Fruit fly (Drosophila melanogaster) whole organism, embryonic: ENCODE results near the gene CG9114.

ENCODE experiments used
- Ada2b ChIP-seq: fragments of 200-800 bp; sonication (Bioruptor generic); IDR thresholded peaks from 2 replicates; pipeline ENCODE4 v1.3.6; 2022; ENCODE audit warnings: missing biosample characterization, missing genetic modification characterization
- Adf1 ChIP-seq: fragments of 200-800 bp; sonication (Bioruptor generic); IDR thresholded peaks from 2 replicates; pipeline ENCODE4 v1.3.6; 2022; ENCODE audit warnings: missing biosample characterization, missing genetic modification characterization
- CG10209 ChIP-seq: fragments of 200-800 bp; sonication (Bioruptor generic); optimal IDR thresholded peaks from 3 replicates; lab custom pipeline; 2017; ENCODE audit warnings: missing biosample characterization, mild to moderate bottlenecking, missing genetic modification characterization, missing genetic modification reagents
- CG10654 ChIP-seq: fragments of 200-800 bp; sonication (Bioruptor generic); optimal IDR thresholded peaks from 2 replicates; lab custom pipeline; 2016; ENCODE audit warnings: missing biosample characterization, missing genetic modification characterization
- CG12391 ChIP-seq: fragments of 200-800 bp; sonication (Bioruptor generic); optimal IDR thresholded peaks from 3 replicates; lab custom pipeline; 2018; ENCODE audit warnings: missing biosample characterization, mild to moderate bottlenecking, missing genetic modification characterization, moderate library complexity
- CG13775 ChIP-seq: fragments of 200-800 bp; sonication (Bioruptor generic); optimal IDR thresholded peaks from 3 replicates; lab custom pipeline; 2017; ENCODE audit warnings: missing biosample characterization, mild to moderate bottlenecking, missing genetic modification characterization
- CG15011 ChIP-seq: fragments of 200-800 bp; sonication (Bioruptor generic); optimal IDR thresholded peaks from 3 replicates; lab custom pipeline; 2018; ENCODE audit warnings: missing biosample characterization, mild to moderate bottlenecking, missing genetic modification characterization
- CG15601 ChIP-seq: fragments of 200-800 bp; sonication (Bioruptor generic); optimal IDR thresholded peaks from 3 replicates; lab custom pipeline; 2019; ENCODE audit warnings: missing biosample characterization, mild to moderate bottlenecking, missing genetic modification characterization, moderate library complexity
- CG1603 ChIP-seq: fragments of 200-800 bp; sonication (Bioruptor generic); optimal IDR thresholded peaks from 2 replicates; lab custom pipeline; 2019; ENCODE audit warnings: missing biosample characterization, mild to moderate bottlenecking, missing genetic modification characterization, moderate library complexity
- CG16779 ChIP-seq: fragments of 200-800 bp; sonication (Bioruptor generic); IDR thresholded peaks from 2 replicates; pipeline ENCODE4 v1.3.6; 2022; ENCODE audit warnings: missing biosample characterization, missing genetic modification characterization
- CG17612 ChIP-seq: fragments of 200-800 bp; sonication (Bioruptor generic); IDR thresholded peaks from 2 replicates; pipeline ENCODE4 v1.3.6; 2022; ENCODE audit warnings: missing biosample characterization, missing genetic modification characterization
- CG17829 ChIP-seq: fragments of 200-800 bp; optimal IDR thresholded peaks from 2 replicates; lab custom pipeline; 2019; ENCODE audit warnings: missing biosample characterization, mild to moderate bottlenecking, missing genetic modification characterization, moderate library complexity
- CG1792 ChIP-seq: fragments of 200-800 bp; sonication (Bioruptor generic); optimal IDR thresholded peaks from 2 replicates; lab custom pipeline; 2016; ENCODE audit warnings: missing biosample characterization, missing genetic modification characterization
- CG31224 ChIP-seq: fragments of 200-800 bp; sonication (Bioruptor generic); IDR thresholded peaks from 2 replicates; pipeline ENCODE4 v1.3.6; 2022; ENCODE audit warnings: missing biosample characterization, missing genetic modification characterization
- CG32532 ChIP-seq: fragments of 200-800 bp; sonication (Bioruptor generic); IDR thresholded peaks from 2 replicates; pipeline ENCODE4 v1.3.6; 2022; ENCODE audit warnings: missing biosample characterization, missing genetic modification characterization
- CG32767 ChIP-seq: fragments of 200-800 bp; sonication (Bioruptor generic); IDR thresholded peaks from 2 replicates; pipeline ENCODE4 v1.3.6; 2022; ENCODE audit warnings: missing biosample characterization, missing genetic modification characterization
- CG4328 ChIP-seq: fragments of 200-800 bp; sonication (Bioruptor generic); optimal IDR thresholded peaks from 3 replicates; lab custom pipeline; 2017; ENCODE audit warnings: missing biosample characterization, missing genetic modification reagents, missing genetic modification characterization
- CG4360 ChIP-seq: fragments of 200-800 bp; sonication (Bioruptor generic); IDR thresholded peaks from 2 replicates; pipeline ENCODE4 v1.3.6; 2022; ENCODE audit warnings: missing biosample characterization, missing genetic modification characterization
- CG5245 ChIP-seq: fragments of 200-800 bp; sonication (Bioruptor generic); optimal IDR thresholded peaks from 3 replicates; lab custom pipeline; 2016; ENCODE audit warnings: missing biosample characterization, missing genetic modification characterization
- CG7271 ChIP-seq: fragments of 200-800 bp; sonication (Bioruptor generic); optimal IDR thresholded peaks from 2 replicates; lab custom pipeline; 2018; ENCODE audit warnings: missing biosample characterization, mild to moderate bottlenecking, missing genetic modification characterization, moderate library complexity
- CG8388 ChIP-seq: fragments of 200-800 bp; sonication (Bioruptor generic); optimal IDR thresholded peaks from 2 replicates; lab custom pipeline; 2019; ENCODE audit warnings: missing biosample characterization, mild to moderate bottlenecking, missing genetic modification characterization, moderate library complexity
- CG8924 ChIP-seq: fragments of 200-800 bp; optimal IDR thresholded peaks from 3 replicates; lab custom pipeline; 2019; ENCODE audit warnings: missing biosample characterization, mild to moderate bottlenecking, missing genetic modification characterization, moderate library complexity
- CG8944 ChIP-seq: fragments of 200-800 bp; sonication (Bioruptor generic); optimal IDR thresholded peaks from 3 replicates; lab custom pipeline; 2016; ENCODE audit warnings: missing biosample characterization, missing genetic modification characterization
- CG9876 ChIP-seq: fragments of 200-800 bp; sonication (Bioruptor generic); optimal IDR thresholded peaks from 2 replicates; lab custom pipeline; 2016; ENCODE audit warnings: missing biosample characterization, missing genetic modification characterization
- CrebB ChIP-seq: fragments of 200-800 bp; sonication (Bioruptor generic); optimal IDR thresholded peaks from 3 replicates; lab custom pipeline; 2018; ENCODE audit warnings: missing biosample characterization, mild to moderate bottlenecking, missing genetic modification characterization
- Dref ChIP-seq: fragments of 200-800 bp; sonication (Bioruptor generic); IDR thresholded peaks from 2 replicates; pipeline ENCODE4 v1.3.6; 2022; ENCODE audit warnings: missing biosample characterization, missing genetic modification characterization
- Gsc ChIP-seq: fragments of 200-800 bp; sonication (Bioruptor generic); IDR thresholded peaks from 2 replicates; pipeline ENCODE4 v1.3.6; 2022; ENCODE audit warnings: missing biosample characterization, missing genetic modification characterization
- Hr51 ChIP-seq, 2 experiments: fragments of 200-800 bp; sonication (Bioruptor generic); optimal IDR thresholded peaks; 2 replicates in 1 of 2; 3 replicates in 1 of 2; lab custom pipeline; 2016 to 2018; ENCODE audit warnings: missing biosample characterization in 2 of 2, missing genetic modification characterization in 2 of 2, mild to moderate bottlenecking in 1 of 2, moderate library complexity in 1 of 2
- Hr78 ChIP-seq, 2 experiments: fragments of 200-800 bp in 1 of 2; fragments of >200 bp in 1 of 2; sonication (Bioruptor generic) in 1 of 2; optimal IDR thresholded peaks; 2 replicates each; lab custom pipeline; 2017 to 2019; ENCODE audit warnings: missing biosample characterization in 2 of 2, missing genetic modification characterization in 2 of 2, mild to moderate bottlenecking in 1 of 2, moderate library complexity in 1 of 2
- Stat92E ChIP-seq, 3 experiments: fragments of >200 bp in 2 of 3; fragments of 200-800 bp in 1 of 3; sonication (Bioruptor generic) in 1 of 3; optimal IDR thresholded peaks; 2 replicates each; lab custom pipeline; 2017 to 2019; ENCODE audit warnings: missing biosample characterization in 3 of 3, missing genetic modification characterization in 3 of 3, mild to moderate bottlenecking in 1 of 3, moderate library complexity in 1 of 3
- Xrp1 ChIP-seq: fragments of 200-800 bp; sonication (Bioruptor generic); IDR thresholded peaks from 2 replicates; pipeline ENCODE4 v1.3.6; 2022; ENCODE audit warnings: missing biosample characterization, missing genetic modification characterization
- abd-A ChIP-seq: fragments of 200-800 bp; sonication (Bioruptor generic); optimal IDR thresholded peaks from 3 replicates; lab custom pipeline; 2019; ENCODE audit warnings: missing biosample characterization, mild to moderate bottlenecking, missing genetic modification characterization, moderate library complexity
- bsh ChIP-seq, 2 experiments: fragments of 200-800 bp; sonication (Bioruptor generic); optimal IDR thresholded peaks; 2 replicates each; lab custom pipeline; 2017 to 2018; ENCODE audit warnings: mild to moderate bottlenecking in 2 of 2, missing biosample characterization in 2 of 2, missing genetic modification characterization in 2 of 2, moderate library complexity in 1 of 2
- cg ChIP-seq: fragments of 200-800 bp; sonication (Bioruptor generic); optimal IDR thresholded peaks from 3 replicates; lab custom pipeline; 2019; ENCODE audit warnings: missing biosample characterization, mild to moderate bottlenecking, missing genetic modification characterization, moderate library complexity
- ci ChIP-seq: fragments of 200-800 bp; sonication (Bioruptor generic); IDR thresholded peaks from 3 replicates; pipeline ENCODE4 v1.3.6; 2022; ENCODE audit warnings: missing biosample characterization, missing genetic modification characterization
- eyg ChIP-seq: fragments of 200-800 bp; sonication (Bioruptor generic); optimal IDR thresholded peaks from 3 replicates; lab custom pipeline; 2016; ENCODE audit warnings: missing biosample characterization, missing genetic modification characterization
- grau ChIP-seq: fragments of 200-800 bp; optimal IDR thresholded peaks from 3 replicates; lab custom pipeline; 2019; ENCODE audit warnings: missing biosample characterization, mild to moderate bottlenecking, missing genetic modification characterization, moderate library complexity
- ham ChIP-seq: fragments of 200-800 bp; sonication (Bioruptor generic); IDR thresholded peaks from 2 replicates; pipeline ENCODE4 v1.3.6; 2022; ENCODE audit warnings: missing biosample characterization, missing genetic modification characterization
- hbn ChIP-seq: fragments of 200-800 bp; sonication (Bioruptor generic); IDR thresholded peaks from 2 replicates; pipeline ENCODE4 v1.3.6; 2022; ENCODE audit warnings: missing biosample characterization, missing genetic modification characterization; ENCODE audit not compliant: partially characterized antibody
- maf-S ChIP-seq: fragments of 200-800 bp; sonication (Bioruptor generic); optimal IDR thresholded peaks from 2 replicates; lab custom pipeline; 2016; ENCODE audit warnings: missing biosample characterization, missing genetic modification characterization
- nau ChIP-seq: fragments of 200-800 bp; sonication (Bioruptor generic); optimal IDR thresholded peaks from 3 replicates; lab custom pipeline; 2017; ENCODE audit warnings: missing biosample characterization, mild to moderate bottlenecking, missing genetic modification characterization, missing genetic modification reagents
- odd ChIP-seq: fragments of 200-800 bp; sonication (Bioruptor generic); optimal IDR thresholded peaks from 2 replicates; lab custom pipeline; 2017; ENCODE audit warnings: missing biosample characterization, mild to moderate bottlenecking, missing genetic modification characterization
- p53 ChIP-seq: fragments of 200-800 bp; sonication (Bioruptor generic); optimal IDR thresholded peaks from 2 replicates; lab custom pipeline; 2016; ENCODE audit warnings: missing biosample characterization, missing genetic modification characterization
- ro ChIP-seq: fragments of 200-800 bp; sonication (Bioruptor generic); IDR thresholded peaks from 2 replicates; pipeline ENCODE4 v1.3.6; 2022; ENCODE audit warnings: missing biosample characterization, missing genetic modification characterization
- stwl ChIP-seq: fragments of 200-800 bp; sonication (Bioruptor generic); optimal IDR thresholded peaks from 3 replicates; lab custom pipeline; 2018; ENCODE audit warnings: missing biosample characterization, mild to moderate bottlenecking, missing genetic modification characterization, moderate library complexity
- vnd ChIP-seq: fragments of 200-800 bp; sonication (Bioruptor generic); IDR thresholded peaks from 3 replicates; pipeline ENCODE4 v1.3.6; 2022; ENCODE audit warnings: missing biosample characterization, missing genetic modification characterization; ENCODE audit not compliant: partially characterized antibody
- vvl ChIP-seq: fragments of 200-800 bp; sonication (Bioruptor generic); IDR thresholded peaks from 2 replicates; pipeline ENCODE4 v1.3.6; 2022; ENCODE audit warnings: missing biosample characterization, missing genetic modification characterization
- wor ChIP-seq: fragments of 200-800 bp; sonication (Bioruptor generic); IDR thresholded peaks from 2 replicates; pipeline ENCODE4 v1.3.6; 2022; ENCODE audit warnings: missing biosample characterization, missing genetic modification characterization

CG9114 gene

DNA sequence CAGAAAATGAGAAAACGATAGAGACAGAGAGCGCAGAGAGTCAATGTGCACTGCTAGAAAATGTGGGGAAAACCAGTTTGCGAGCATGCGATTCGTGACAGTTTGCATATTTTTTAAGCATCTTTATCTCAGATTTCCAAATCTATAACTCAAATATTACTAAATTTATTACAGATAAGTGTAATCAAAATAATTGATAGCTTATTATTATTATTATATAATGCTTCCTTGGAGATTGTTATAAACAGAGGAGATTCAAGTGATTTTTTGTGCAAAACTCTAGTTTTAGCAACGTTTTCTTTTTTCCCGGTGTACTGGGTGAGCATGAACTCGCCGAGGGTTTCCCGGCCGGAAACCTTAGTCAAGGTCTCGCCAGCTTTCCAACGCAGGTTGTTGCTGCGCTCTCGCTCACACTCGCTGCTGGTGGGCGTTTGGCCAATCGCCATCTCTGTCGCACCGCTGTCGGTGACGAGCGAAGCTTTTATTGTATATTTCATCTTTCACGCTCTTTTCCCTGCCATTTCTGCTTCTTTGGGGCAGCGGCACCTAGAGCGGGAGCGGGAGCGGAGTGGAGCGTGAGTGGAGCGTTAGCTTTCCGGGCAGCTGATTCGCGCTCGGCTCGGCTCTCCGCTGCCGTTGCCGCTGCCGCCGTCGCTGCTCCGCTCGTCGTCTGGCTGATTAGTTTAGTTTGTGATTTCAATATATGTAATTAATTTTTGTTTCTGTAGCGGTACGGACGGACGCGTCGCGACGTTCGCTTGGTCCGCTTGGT is 34.5 kb downstream of the CG9114 start (continued):
- TF ChIP-seq ro (GFP tag; lab: Robert Waterston, UW) (peak; percentile 92), CG4360 (GFP tag; lab: Robert Waterston, UW) (peak; percentile 56), CG17612 (GFP tag; lab: Robert Waterston, UW) (peak; percentile 84), CG8388 (GFP tag; lab: Kevin White, UChicago) (peak; percentile 96), CG4328 (GFP tag; lab: Kevin White, UChicago) (peak; percentile 97), Gsc (GFP tag; lab: Robert Waterston, UW) (peak; percentile 95), maf-S (GFP tag; lab: Kevin White, UChicago) (peak; percentile 64), eyg (GFP tag; lab: Kevin White, UChicago) (peak; percentile 54), CG12391 (tag; lab: Kevin White, UChicago) (peak; percentile 98), CG10209 (GFP tag; lab: Kevin White, UChicago) (peak; percentile 98), abd-A (tag; lab: Kevin White, UChicago) (peak; percentile 78), CG10654 (GFP tag; lab: Kevin White, UChicago) (peak; percentile 96), ham (peak; percentile 92), ci (peak; percentile 94), CG9876 (GFP tag; lab: Kevin White, UChicago) (no peak), Xrp1 (GFP tag; lab: Robert Waterston, UW) (peak; percentile 96), CG16779 (peak; percentile 62), Ada2b (peak; percentile 95), CG8924 (peak; percentile 98), Hr78 (GFP tag; optimal IDR thresholded peaks at IDR 0.05; lab: Kevin White, UChicago) (peak in 1 of 2 experiments; percentile 96), CG1603 (tag; lab: Kevin White, UChicago) (peak; percentile 65), cg (GFP tag; lab: Kevin White, UChicago) (peak; percentile 20), bsh (GFP tag; optimal IDR thresholded peaks at IDR 0.05; lab: Kevin White, UChicago) (peak; percentile 75 to 97), CG15601 (peak; percentile 97), CG31224 (peak; percentile 95), CG7271 (tag; lab: Kevin White, UChicago) (peak; percentile 74), nau (GFP tag; lab: Kevin White, UChicago) (peak; percentile 97), CG1792 (GFP tag; lab: Kevin White, UChicago) (peak; percentile 28), vnd (GFP tag; lab: Robert Waterston, UW) (no peak), stwl (no peak), hbn (GFP tag; lab: Robert Waterston, UW) (no peak; the same call in 1 of the 2 replicates), wor (peak; percentile 98), CG8944 (GFP tag; lab: Kevin White, UChicago) (peak; percentile 59), grau (tag; lab: Kevin White, UChicago) (peak; percentile 98), CrebB (tag; lab: Kevin White, UChicago) (peak; percentile 96), Hr51 (GFP tag; optimal IDR thresholded peaks at IDR 0.05; lab: Kevin White, UChicago) (peak; percentile 79 to 99), vvl (GFP tag; lab: Robert Waterston, UW) (peak; percentile 97), CG17829 (tag; lab: Kevin White, UChicago) (peak; percentile 97), odd (GFP tag; lab: Kevin White, UChicago) (peak; percentile 98), Stat92E (GFP tag; optimal IDR thresholded peaks at IDR 0.05; lab: Kevin White, UChicago) (peak in 1 of 3 experiments; percentile 76), CG5245 (peak; percentile 89), CG32532 (peak; percentile 97), CG15011 (peak; percentile 98), CG32767 (GFP tag; lab: Robert Waterston, UW) (peak; percentile 98), p53 (GFP tag; lab: Kevin White, UChicago) (peak; percentile 22), Dref (GFP tag; lab: Robert Waterston, UW) (no peak), Adf1 (GFP tag; lab: Robert Waterston, UW) (peak; percentile 95), CG13775 (GFP tag; lab: Kevin White, UChicago) (peak; percentile 97)
